Fruit fly (Drosophila melanogaster): ENCODE results near the gene CG7029.

DNA sequence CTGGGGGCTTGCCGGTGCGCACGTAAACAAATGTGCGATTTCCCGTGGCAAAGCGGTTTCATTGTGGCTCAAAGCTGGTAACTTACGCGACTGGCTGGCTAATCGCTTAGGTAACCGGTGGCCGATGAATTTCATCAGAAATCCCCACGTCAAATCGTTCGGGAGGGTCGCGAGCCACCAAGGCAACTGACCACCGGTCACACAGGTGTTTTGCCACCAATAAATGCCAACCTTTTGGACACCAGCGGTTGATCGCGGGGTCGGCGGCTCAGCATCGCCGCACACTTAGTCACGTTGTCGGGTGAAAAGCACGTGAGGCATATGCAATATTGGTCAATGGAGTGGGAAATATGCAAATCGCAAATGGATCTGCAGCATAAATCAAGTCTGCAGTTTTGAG lies 25.8 kb downstream of the CG7029 start:
- no peak for TF ChIP-seq CG8478 (optimal IDR thresholded peaks at IDR 0.05)
- no peak for TF ChIP-seq CTCF (optimal IDR thresholded peaks at IDR 0.05)

All from S2 (cell line).